Worm (Caenorhabditis elegans) whole organism, mixed stage, embryonic: ENCODE data around the gene F48B9.8.

Source experiments
- nhr-237 ChIP-seq: fragments of 150-350 bp; optimal IDR thresholded peaks from 2 replicates; lab custom pipeline; 2014; ENCODE audit warnings: missing biosample characterization, missing genetic modification characterization
- snpc-4 ChIP-seq: fragments of 150-350 bp; optimal IDR thresholded peaks from 2 replicates; lab custom pipeline; 2014; ENCODE audit warnings: missing biosample characterization, missing genetic modification characterization
- unc-62 ChIP-seq: fragments of 150-350 bp; optimal IDR thresholded peaks from 2 replicates; lab custom pipeline; 2014; ENCODE audit warnings: missing biosample characterization, missing genetic modification reagents, missing genetic modification characterization
- ztf-11 ChIP-seq: fragments of 150-350 bp; optimal IDR thresholded peaks from 2 replicates; lab custom pipeline; 2014; ENCODE audit warnings: missing biosample characterization, missing genetic modification characterization

DNA sequence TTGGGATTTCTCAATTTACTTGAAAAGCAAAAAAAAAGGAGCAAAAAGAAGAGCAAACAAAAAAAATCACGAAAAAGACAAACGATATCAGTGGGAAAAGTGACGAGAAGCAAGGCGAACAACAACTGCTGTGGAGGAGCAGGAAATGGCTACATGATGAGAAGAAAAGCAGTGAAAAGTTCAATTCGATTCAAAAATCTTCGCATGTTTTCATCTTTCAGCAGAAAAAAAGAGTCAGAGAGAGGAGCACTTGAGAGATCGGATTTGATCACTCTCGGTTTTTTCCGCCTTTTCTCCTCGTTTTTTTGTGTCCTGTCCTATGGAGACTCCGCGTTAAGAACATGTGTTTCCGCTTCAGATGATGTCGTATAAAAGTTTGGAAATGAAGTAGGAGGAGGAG lies 37.3 kb downstream of the F48B9.8 start:
- no peak for TF ChIP-seq snpc-4 (tag; lab: Kevin White, UChicago)
- TF ChIP-seq unc-62 (GFP tag; lab: Kevin White, UChicago) = no peak
- no peak for TF ChIP-seq nhr-237 (tag; lab: Kevin White, UChicago)
- TF ChIP-seq ztf-11 (tag; lab: Kevin White, UChicago) = no peak
